Fruit fly (Drosophila melanogaster) whole organism, prepupa: ENCODE results near the gene Atg6.

Experiments used
- Blimp-1 ChIP-seq: fragments of 200-800 bp; sonication (Bioruptor generic); optimal IDR thresholded peaks from 3 replicates; lab custom pipeline; 2017; ENCODE audit warnings: missing biosample characterization, missing genetic modification characterization, mild to moderate bottlenecking, moderate library complexity, missing genetic modification reagents
- CG10631 ChIP-seq: fragments of 200-800 bp; sonication (Bioruptor generic); optimal IDR thresholded peaks from 2 replicates; lab custom pipeline; 2016; ENCODE audit warnings: missing biosample characterization, missing genetic modification characterization
- CG10669 ChIP-seq: fragments of 200-800 bp; sonication (Bioruptor generic); optimal IDR thresholded peaks from 3 replicates; lab custom pipeline; 2018; ENCODE audit warnings: missing biosample characterization, mild to moderate bottlenecking, missing genetic modification characterization, moderate library complexity
- CG11294 ChIP-seq: fragments of 200-800 bp; sonication (Bioruptor generic); IDR thresholded peaks from 2 replicates; pipeline ENCODE4 v1.3.6; 2022; ENCODE audit warnings: missing biosample characterization, missing genetic modification characterization
- CG11762 ChIP-seq: fragments of 200-800 bp; sonication (Bioruptor generic); optimal IDR thresholded peaks from 3 replicates; lab custom pipeline; 2016; ENCODE audit warnings: missing biosample characterization, missing genetic modification characterization; ENCODE audit not compliant: insufficient read depth
- CG31627 ChIP-seq: fragments of 200-800 bp; sonication (Bioruptor generic); optimal IDR thresholded peaks from 3 replicates; lab custom pipeline; 2016; ENCODE audit warnings: missing biosample characterization, missing genetic modification characterization
- CG32006 ChIP-seq: fragments of 200-800 bp; sonication (Bioruptor generic); optimal IDR thresholded peaks from 3 replicates; lab custom pipeline; 2017; ENCODE audit warnings: missing biosample characterization, mild to moderate bottlenecking, missing genetic modification characterization
- CG6163 ChIP-seq: fragments of 200-800 bp; sonication (Bioruptor generic); IDR thresholded peaks from 3 replicates; pipeline ENCODE4 v1.3.6; 2022; ENCODE audit warnings: missing biosample characterization, missing genetic modification characterization
- CG6276 ChIP-seq: fragments of 200-800 bp; sonication (Bioruptor generic); optimal IDR thresholded peaks from 2 replicates; lab custom pipeline; 2017; ENCODE audit warnings: missing biosample characterization, mild to moderate bottlenecking, missing genetic modification characterization
- CG6808 ChIP-seq: fragments of 200-800 bp; sonication (Bioruptor generic); optimal IDR thresholded peaks from 3 replicates; lab custom pipeline; 2017; ENCODE audit warnings: missing biosample characterization, missing genetic modification characterization, mild to moderate bottlenecking, moderate library complexity, missing genetic modification reagents
- CG6854 ChIP-seq: fragments of 200-800 bp; sonication (Bioruptor generic); optimal IDR thresholded peaks from 2 replicates; lab custom pipeline; 2017; ENCODE audit warnings: missing biosample characterization, mild to moderate bottlenecking, missing genetic modification characterization
- CG8119 ChIP-seq: fragments of 200-800 bp; sonication (Bioruptor generic); IDR thresholded peaks from 3 replicates; pipeline ENCODE4 v1.3.6; 2022; ENCODE audit warnings: missing biosample characterization, missing genetic modification characterization
- CG8319 ChIP-seq: fragments of 200-800 bp; sonication (Bioruptor generic); optimal IDR thresholded peaks from 3 replicates; lab custom pipeline; 2016; ENCODE audit warnings: missing biosample characterization, missing genetic modification characterization
- CG8632 ChIP-seq: fragments of 200-800 bp; sonication (Bioruptor generic); optimal IDR thresholded peaks from 3 replicates; lab custom pipeline; 2016; ENCODE audit warnings: missing biosample characterization, missing genetic modification characterization
- Eip75B ChIP-seq: fragments of 200-800 bp; sonication (Bioruptor generic); optimal IDR thresholded peaks from 3 replicates; lab custom pipeline; 2016; ENCODE audit warnings: missing biosample characterization, missing genetic modification characterization
- Eip78C ChIP-seq: fragments of 200-800 bp; sonication (Bioruptor generic); peaks from one replicate; lab custom pipeline; 2016; ENCODE audit warnings: missing biosample characterization, missing genetic modification characterization
- Eip93F ChIP-seq: fragments of 200-800 bp; sonication (Bioruptor generic); optimal IDR thresholded peaks from 2 replicates; lab custom pipeline; 2016; ENCODE audit warnings: missing biosample characterization, mild to moderate bottlenecking, missing genetic modification characterization
- Ets21C ChIP-seq: fragments of 200-800 bp; sonication (Bioruptor generic); optimal IDR thresholded peaks from 3 replicates; lab custom pipeline; 2016; ENCODE audit warnings: missing biosample characterization, missing genetic modification characterization
- Gug ChIP-seq: fragments of 200-800 bp; sonication (Bioruptor generic); IDR thresholded peaks from 2 replicates; pipeline ENCODE4 v1.3.6; 2022; ENCODE audit warnings: missing biosample characterization, missing genetic modification characterization
- Hr38 ChIP-seq: sonication (Bioruptor generic); optimal IDR thresholded peaks from 2 replicates; lab custom pipeline; 2016; ENCODE audit warnings: missing biosample characterization, missing genetic modification characterization
- Hr39 ChIP-seq: fragments of 200-800 bp; sonication (Bioruptor generic); optimal IDR thresholded peaks from 2 replicates; lab custom pipeline; 2016; ENCODE audit warnings: missing biosample characterization, missing genetic modification characterization
- Hr4 ChIP-seq: fragments of 200-800 bp; sonication (Bioruptor generic); optimal IDR thresholded peaks from 3 replicates; lab custom pipeline; 2016; ENCODE audit warnings: missing biosample characterization, missing genetic modification characterization
- Lpt ChIP-seq: fragments of 200-800 bp; sonication (Bioruptor generic); optimal IDR thresholded peaks from 3 replicates; lab custom pipeline; 2016; ENCODE audit warnings: missing biosample characterization, missing genetic modification characterization
- Met ChIP-seq: fragments of 200-800 bp; sonication (Bioruptor generic); optimal IDR thresholded peaks from 3 replicates; lab custom pipeline; 2016; ENCODE audit warnings: missing biosample characterization, missing genetic modification characterization
- Smox ChIP-seq: fragments of 200-800 bp; sonication (Bioruptor generic); optimal IDR thresholded peaks from 3 replicates; lab custom pipeline; 2016; ENCODE audit warnings: missing biosample characterization, missing genetic modification characterization
- Sox102F ChIP-seq: fragments of 200-800 bp; sonication (Bioruptor generic); optimal IDR thresholded peaks from 2 replicates; lab custom pipeline; 2016; ENCODE audit warnings: missing biosample characterization, mild to moderate bottlenecking, missing genetic modification characterization
- achi ChIP-seq: fragments of 200-800 bp; sonication (Bioruptor generic); optimal IDR thresholded peaks from 3 replicates; lab custom pipeline; 2016; ENCODE audit warnings: missing biosample characterization, missing genetic modification characterization
- cyc ChIP-seq: fragments of 200-800 bp; sonication (Bioruptor generic); optimal IDR thresholded peaks from 3 replicates; lab custom pipeline; 2016; ENCODE audit warnings: missing biosample characterization, missing genetic modification characterization
- dac ChIP-seq: fragments of 200-800 bp; sonication (Bioruptor generic); optimal IDR thresholded peaks from 2 replicates; lab custom pipeline; 2017; ENCODE audit warnings: missing biosample characterization, mild to moderate bottlenecking, missing genetic modification characterization
- dsx ChIP-seq: fragments of 200-800 bp; optimal IDR thresholded peaks from 3 replicates; lab custom pipeline; 2019; ENCODE audit warnings: missing biosample characterization, mild to moderate bottlenecking, missing genetic modification characterization, moderate library complexity; ENCODE audit not compliant: poor library complexity, severe bottlenecking
- eg ChIP-seq: fragments of 200-800 bp; sonication (Bioruptor generic); IDR thresholded peaks from 3 replicates; pipeline ENCODE4 v1.3.6; 2022; ENCODE audit warnings: missing biosample characterization, missing genetic modification characterization
- fd59A ChIP-seq: fragments of 200-800 bp; sonication (Bioruptor generic); optimal IDR thresholded peaks from 2 replicates; lab custom pipeline; 2017; ENCODE audit warnings: missing biosample characterization, mild to moderate bottlenecking, missing genetic modification characterization, missing genetic modification reagents
- fd85E ChIP-seq: fragments of 200-800 bp; sonication (Bioruptor generic); optimal IDR thresholded peaks from 3 replicates; lab custom pipeline; 2016; ENCODE audit warnings: missing biosample characterization, missing genetic modification characterization
- fkh ChIP-seq: fragments of 200-800 bp; sonication (Bioruptor generic); optimal IDR thresholded peaks from 3 replicates; lab custom pipeline; 2017; ENCODE audit warnings: missing biosample characterization, mild to moderate bottlenecking, missing genetic modification characterization, moderate library complexity
- net ChIP-seq: fragments of 200-800 bp; sonication (Bioruptor generic); optimal IDR thresholded peaks from 3 replicates; lab custom pipeline; 2016; ENCODE audit warnings: missing biosample characterization, missing genetic modification characterization
- pdm3 ChIP-seq: fragments of 200-800 bp; sonication (Bioruptor generic); optimal IDR thresholded peaks from 3 replicates; lab custom pipeline; 2016; ENCODE audit warnings: missing biosample characterization, missing genetic modification characterization
- ss ChIP-seq, 2 experiments: fragments of 200-800 bp; sonication (Bioruptor generic); optimal IDR thresholded peaks; 2 replicates in 1 of 2; 3 replicates in 1 of 2; lab custom pipeline; 2017 to 2018; ENCODE audit warnings: mild to moderate bottlenecking in 2 of 2, missing biosample characterization in 2 of 2, missing genetic modification characterization in 2 of 2, moderate library complexity in 1 of 2
- svp ChIP-seq: fragments of 200-800 bp; sonication (Bioruptor generic); peaks from one replicate; lab custom pipeline; 2016; ENCODE audit warnings: missing biosample characterization, missing genetic modification characterization
- topi ChIP-seq: fragments of 200-800 bp; sonication (Bioruptor generic); optimal IDR thresholded peaks from 3 replicates; lab custom pipeline; 2016; ENCODE audit warnings: missing biosample characterization, missing genetic modification characterization
- vri ChIP-seq: fragments of 200-800 bp; sonication (Bioruptor generic); optimal IDR thresholded peaks from 3 replicates; lab custom pipeline; 2016; ENCODE audit warnings: missing biosample characterization, mild to moderate bottlenecking, missing genetic modification characterization

Gene Atg6

DNA sequence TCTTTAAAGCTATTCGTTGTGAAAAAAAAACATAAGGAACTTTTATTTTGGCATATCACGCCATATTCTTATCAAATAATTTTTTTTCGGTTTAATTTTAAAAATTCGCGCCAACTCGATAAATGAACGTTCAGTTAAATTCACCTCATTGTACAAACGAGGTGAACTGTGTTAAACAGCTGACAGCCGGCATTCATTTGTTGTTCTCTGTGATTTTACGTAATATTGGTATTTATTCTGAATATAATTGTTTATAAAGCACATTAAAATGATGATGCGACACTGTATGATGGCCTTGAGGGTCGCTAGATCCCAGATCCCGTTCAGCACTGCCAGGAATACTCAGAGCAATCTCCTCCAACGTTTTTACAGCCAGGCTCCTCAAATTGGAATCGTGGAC, 3.6 kb upstream of the Atg6 start, which contains the start of gene CG6000:
TSS of gene CG6000 (plus strand) at position 165 of the 400 bp plus-strand sequence.
- TF ChIP-seq CG10631 (GFP tag; lab: Kevin White, UChicago) = no peak
- TF ChIP-seq fd59A (GFP tag; lab: Kevin White, UChicago) = no peak
- no peak for TF ChIP-seq Sox102F
- no peak for TF ChIP-seq svp (GFP tag; lab: Kevin White, UChicago)
- no peak for TF ChIP-seq CG6276 (GFP tag; lab: Kevin White, UChicago)
- TF ChIP-seq CG31627 (GFP tag; lab: Kevin White, UChicago) = no peak
- no peak for TF ChIP-seq CG8632 (GFP tag; lab: Kevin White, UChicago)
- no peak for TF ChIP-seq CG11762 (GFP tag; lab: Kevin White, UChicago)
- TF ChIP-seq Blimp-1 (GFP tag; lab: Kevin White, UChicago) = no peak
- no peak for TF ChIP-seq CG32006 (GFP tag; lab: Kevin White, UChicago)
- TF ChIP-seq CG10669 (GFP tag; lab: Kevin White, UChicago) = no peak
- TF ChIP-seq CG8319 (GFP tag; lab: Kevin White, UChicago) = no peak
- TF ChIP-seq ss (GFP tag; optimal IDR thresholded peaks at IDR 0.05; lab: Kevin White, UChicago) = no peak
- no peak for TF ChIP-seq Hr4 (GFP tag; lab: Kevin White, UChicago)
- TF ChIP-seq, all 60 proteins: peak for 0

dm6 chr3R:24053506-24054102, 3.0 kb upstream of the Atg6 start:
- TF ChIP-seq Eip93F (GFP tag; lab: Kevin White, UChicago) (peak; percentile 55), vri (peak; percentile 55), pdm3 (GFP tag; lab: Kevin White, UChicago) (no peak), Sox102F (no peak), svp (GFP tag; lab: Kevin White, UChicago) (peak; percentile 99)

- TF ChIP-seq CG8119 (GFP tag; lab: Robert Waterston, UW) = 0 out of 3 replicates have a peak, but pooled peaks have one; percentile 21
- peak; percentile 22 for TF ChIP-seq vri
- peak; percentile 36; the same call in 1 of the 3 replicates for TF ChIP-seq eg (GFP tag; lab: Robert Waterston, UW)
- TF ChIP-seq CG6808 (GFP tag; lab: Kevin White, UChicago) = peak; percentile 65
- TF ChIP-seq svp (GFP tag; lab: Kevin White, UChicago) = peak; percentile 88
- no peak for TF ChIP-seq cyc (GFP tag; lab: Kevin White, UChicago)
- no peak for TF ChIP-seq Gug (GFP tag; lab: Robert Waterston, UW)
- peak; percentile 24 for TF ChIP-seq fkh (GFP tag; lab: Kevin White, UChicago)
- no peak for TF ChIP-seq CG31627 (GFP tag; lab: Kevin White, UChicago)
- TF ChIP-seq dsx (GFP tag; lab: Kevin White, UChicago) = peak; percentile 77
- peak; percentile 52; the same call in 2 of the 3 replicates for TF ChIP-seq CG6163
- peak in 1 of 2 experiments; percentile 47 for TF ChIP-seq ss (GFP tag; optimal IDR thresholded peaks at IDR 0.05; lab: Kevin White, UChicago)
Measured at dm6 chr3R:24051459-24052165, 1.0 kb upstream of the Atg6 start.

dm6 chr3R:24047998-24048511, 2.5 kb downstream of the Atg6 start, which contains the start of gene Rox8:
Rox8 (minus strand) TSS chr3R:24048265.
- TF ChIP-seq CG6163 = peak; percentile 23; the same call in 1 of the 3 replicates
- TF ChIP-seq Hr38 (GFP tag; lab: Kevin White, UChicago) = no peak
- TF ChIP-seq Eip78C (GFP tag; lab: Kevin White, UChicago) = peak; percentile 81
- no peak for TF ChIP-seq Lpt (GFP tag; lab: Kevin White, UChicago)
- TF ChIP-seq Ets21C (GFP tag; lab: Kevin White, UChicago) = peak; percentile 46
- TF ChIP-seq CG10669 (GFP tag; lab: Kevin White, UChicago) = no peak
- peak; percentile 11 for TF ChIP-seq CG10631 (GFP tag; lab: Kevin White, UChicago)
- TF ChIP-seq CG11294 (GFP tag; lab: Robert Waterston, UW) = no peak
- no peak for TF ChIP-seq fd85E (GFP tag; lab: Kevin White, UChicago)
- no peak for TF ChIP-seq Smox (GFP tag; lab: Kevin White, UChicago)
- peak; percentile 12 for TF ChIP-seq net (GFP tag; lab: Kevin White, UChicago)
- TF ChIP-seq ss (GFP tag; optimal IDR thresholded peaks at IDR 0.05; lab: Kevin White, UChicago) = peak; percentile 25 to 33
- no peak for TF ChIP-seq dac
- peak; percentile 93 for TF ChIP-seq vri
- TF ChIP-seq CG8632 (GFP tag; lab: Kevin White, UChicago) = peak; percentile 12
- peak; percentile 1 for TF ChIP-seq CG8319 (GFP tag; lab: Kevin White, UChicago)
- peak; percentile 14 for TF ChIP-seq CG32006 (GFP tag; lab: Kevin White, UChicago)
- TF ChIP-seq Met (GFP tag; lab: Kevin White, UChicago) = peak; percentile 62
- peak; percentile 49 for TF ChIP-seq Eip75B (GFP tag; lab: Kevin White, UChicago)
- TF ChIP-seq achi (GFP tag; lab: Kevin White, UChicago) = peak; percentile 42
- peak; percentile 59 for TF ChIP-seq Sox102F
- TF ChIP-seq CG31627 (GFP tag; lab: Kevin White, UChicago) = peak; percentile 50
- peak; percentile 52 for TF ChIP-seq topi
- TF ChIP-seq Eip93F (GFP tag; lab: Kevin White, UChicago) = no peak
- TF ChIP-seq Hr39 = peak; percentile 43
- TF ChIP-seq Hr4 (GFP tag; lab: Kevin White, UChicago) = peak; percentile 43
- TF ChIP-seq CG6854 (GFP tag; lab: Kevin White, UChicago) = no peak
- peak; percentile 16 for TF ChIP-seq CG6808 (GFP tag; lab: Kevin White, UChicago)
